Worm (Caenorhabditis elegans) whole organism, midembryonic: Measurements from ENCODE around the gene F02C12.2.

Experiments used
- flt-1 ChIP-seq: fragments of 200-800 bp; sonication (Bioruptor generic); IDR thresholded peaks from 2 replicates; pipeline ENCODE4 v1.3.6; 2022; ENCODE audit warnings: missing genetic modification characterization, missing compliant biosample characterization
- med-1 ChIP-seq: sonication (generic microtip); optimal IDR thresholded peaks from 2 replicates; lab custom pipeline; 2017; ENCODE audit warnings: missing genetic modification characterization, mild to moderate bottlenecking, missing compliant biosample characterization, antibody characterized with exemption, missing genetic modification reagents; ENCODE audit not compliant: insufficient read depth
- ztf-23 ChIP-seq: fragments of 200-800 bp; sonication (Bioruptor generic); IDR thresholded peaks from 2 replicates; pipeline ENCODE4 v1.3.6; 2022; ENCODE audit warnings: missing genetic modification reagents, missing genetic modification characterization, missing compliant biosample characterization
- ztf-29 ChIP-seq: fragments of 200-800 bp; sonication (Bioruptor generic); IDR thresholded peaks from 2 replicates; pipeline ENCODE4 v1.3.6; 2022; ENCODE audit warnings: missing genetic modification reagents, missing genetic modification characterization, missing compliant biosample characterization

DNA sequence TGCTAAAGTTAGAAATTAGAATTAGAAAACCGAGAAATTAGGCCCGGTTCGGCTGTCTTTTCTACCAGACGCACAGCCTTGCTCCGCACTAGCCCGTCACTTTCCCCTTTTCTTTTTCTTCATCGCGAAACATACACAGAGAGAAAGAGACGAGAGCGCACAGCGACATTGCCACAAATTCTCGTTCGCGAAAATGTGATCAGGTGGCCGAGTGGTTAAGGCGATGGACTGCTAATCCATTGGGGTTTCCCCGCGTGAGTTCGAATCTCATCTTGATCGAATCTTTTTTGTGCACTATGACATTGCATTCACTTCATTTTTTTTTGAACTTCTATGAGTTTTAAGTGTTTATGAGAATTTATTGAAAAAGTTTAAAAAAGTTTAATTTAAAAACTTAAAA lies 43.3 kb upstream of the F02C12.2 start:
- peak; percentile 70; the same call in 1 of the 2 replicates for TF ChIP-seq ztf-23 (GFP tag; lab: Robert Waterston, UW)
- no peak for TF ChIP-seq ztf-29
- peak; percentile 65 for TF ChIP-seq flt-1 (GFP tag; lab: Robert Waterston, UW)
- TF ChIP-seq med-1 (GFP tag; lab: Kevin White, UChicago), result no peak
